Worm (Caenorhabditis elegans) whole organism, dauer: ENCODE data around the gene cyk-7.

Source experiments
- unc-62 ChIP-seq: sonication (generic microtip); optimal IDR thresholded peaks from 2 replicates; lab custom pipeline; 2017; ENCODE audit warnings: missing biosample characterization, missing genetic modification reagents, missing genetic modification characterization

cyk-7 gene

DNA sequence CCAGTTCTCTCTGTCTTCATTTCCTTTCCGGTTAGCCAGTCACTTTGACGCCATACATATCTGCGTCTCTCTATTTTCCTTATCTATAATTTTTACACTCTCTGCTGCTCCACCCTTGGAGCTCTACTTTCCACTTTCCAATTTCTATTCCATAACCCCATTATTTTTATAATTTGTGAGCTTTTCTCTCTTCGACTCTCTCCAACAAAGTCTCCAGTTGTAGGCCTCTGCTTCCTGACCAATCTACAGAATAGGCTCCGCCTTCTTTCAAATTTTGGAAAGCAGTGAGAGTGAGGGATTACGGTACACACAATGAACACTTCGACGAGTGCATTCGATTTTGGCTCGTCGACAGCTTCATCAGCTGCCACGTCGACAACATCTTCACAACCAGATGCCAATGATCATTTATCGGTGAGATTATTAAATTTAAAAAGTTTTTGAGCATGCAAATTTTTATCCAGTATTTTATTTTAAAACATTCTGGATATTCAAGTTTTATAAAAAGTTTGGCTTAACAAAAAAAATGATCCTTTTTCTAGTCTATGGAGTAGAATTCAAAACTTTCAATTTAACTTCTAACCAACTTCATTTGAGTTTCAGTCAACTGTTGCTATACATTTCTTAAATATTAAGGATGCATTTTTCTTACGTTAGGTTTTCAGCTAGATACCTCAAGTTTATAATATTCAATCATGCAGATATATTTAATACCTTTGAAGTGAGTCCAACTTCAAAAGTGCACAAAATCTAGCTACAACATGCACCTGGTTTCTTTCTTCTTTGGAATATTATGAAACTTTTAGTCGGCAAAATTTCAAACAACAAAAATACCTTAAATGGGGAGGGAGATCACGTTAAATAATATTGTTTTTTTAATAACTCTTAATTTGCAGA lies 19.2 kb upstream of the cyk-7 start, which contains the start of gene egl-5:
TSS of gene egl-5 (plus strand) at position 216 of the 897 bp plus-strand sequence.
- no peak for TF ChIP-seq unc-62

DNA sequence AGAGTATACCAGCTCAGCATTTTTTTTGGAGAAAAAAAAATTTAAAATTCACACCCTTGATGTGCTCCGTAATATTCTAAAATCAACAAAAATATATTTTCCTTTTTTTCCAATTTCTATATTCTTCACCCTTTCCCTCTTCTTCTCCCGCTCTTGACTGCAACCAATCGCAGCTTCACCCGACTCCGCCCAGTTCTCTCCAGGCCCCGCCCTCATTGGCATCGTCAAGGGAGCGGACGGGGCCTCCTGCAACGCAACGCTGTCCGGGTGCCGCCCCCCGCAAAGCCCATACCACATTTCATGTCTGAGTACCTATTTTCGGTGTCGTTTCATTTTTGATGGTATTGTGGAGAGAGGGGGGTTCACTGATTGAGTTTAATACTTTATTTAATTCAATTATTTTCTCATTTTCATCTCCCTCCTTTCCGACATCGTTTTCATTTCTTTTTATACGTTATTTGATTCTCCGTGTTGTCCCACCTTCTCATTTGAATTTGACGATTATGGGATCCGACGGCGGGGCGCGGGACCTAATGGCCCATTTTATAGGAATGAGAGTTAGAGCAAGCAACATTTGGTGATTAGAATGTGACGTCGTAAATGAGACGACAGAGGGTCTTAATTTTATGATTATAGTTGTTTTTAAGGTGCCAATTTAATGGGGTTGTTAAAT lies 17.1 kb upstream of the cyk-7 start:
- TF ChIP-seq unc-62, result no peak

DNA sequence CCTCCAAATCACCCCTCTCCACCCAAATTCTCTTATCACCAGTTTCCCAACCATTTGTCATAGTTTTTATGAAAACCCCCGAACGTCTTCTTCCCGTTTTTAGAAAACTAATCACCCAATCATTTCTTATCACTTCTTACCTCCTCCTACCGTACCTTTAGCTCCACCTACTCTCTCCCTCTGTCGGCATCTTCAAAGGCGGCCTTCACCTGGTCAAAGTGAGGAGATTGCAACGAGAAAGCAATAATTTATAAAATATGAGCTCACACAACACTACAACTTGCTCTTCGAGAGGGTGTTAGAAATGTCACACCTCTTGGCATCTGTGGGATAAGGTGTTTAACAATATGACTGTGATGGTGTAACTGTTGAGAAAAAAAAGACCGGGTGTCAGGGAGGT lies 13.8 kb upstream of the cyk-7 start:
- TF ChIP-seq unc-62, result no peak

DNA sequence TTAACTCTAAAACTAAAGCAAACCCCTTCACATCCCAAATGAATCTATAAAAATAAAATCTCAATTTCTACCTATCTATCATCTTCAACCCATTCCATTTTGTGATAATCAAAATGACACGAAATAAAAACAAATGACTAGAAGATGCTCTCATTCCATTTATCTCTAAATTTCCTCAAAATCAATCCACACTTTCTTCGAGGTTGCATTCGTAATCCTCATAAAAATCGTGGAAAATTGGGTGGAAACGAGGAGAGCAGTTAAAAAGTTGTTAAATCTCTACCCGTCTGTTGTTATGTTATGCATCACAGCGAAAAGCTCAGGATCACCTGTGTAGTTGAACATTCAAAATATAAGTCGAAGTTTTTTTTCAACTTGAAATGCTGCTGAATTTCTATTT lies 11.7 kb upstream of the cyk-7 start:
- no peak for TF ChIP-seq unc-62

DNA sequence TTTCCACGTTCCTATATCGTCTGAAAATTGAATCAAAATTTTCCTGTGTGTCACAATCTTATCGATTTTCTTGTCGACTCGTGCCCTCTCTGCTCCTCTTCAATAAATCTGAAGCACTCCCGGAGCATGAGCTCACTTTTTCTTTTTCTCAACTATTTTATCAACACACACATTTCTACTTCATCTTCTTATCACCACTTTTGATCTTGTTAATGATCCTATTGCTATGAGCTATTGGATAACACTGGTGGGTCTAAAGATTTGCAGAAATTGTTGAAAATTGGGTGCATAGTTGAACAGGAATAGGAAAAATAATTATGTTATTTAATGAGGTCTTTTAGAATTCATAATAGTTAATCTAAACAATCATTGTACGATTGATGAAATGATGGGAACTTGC lies 10.0 kb upstream of the cyk-7 start:
- TF ChIP-seq unc-62, result no peak

DNA sequence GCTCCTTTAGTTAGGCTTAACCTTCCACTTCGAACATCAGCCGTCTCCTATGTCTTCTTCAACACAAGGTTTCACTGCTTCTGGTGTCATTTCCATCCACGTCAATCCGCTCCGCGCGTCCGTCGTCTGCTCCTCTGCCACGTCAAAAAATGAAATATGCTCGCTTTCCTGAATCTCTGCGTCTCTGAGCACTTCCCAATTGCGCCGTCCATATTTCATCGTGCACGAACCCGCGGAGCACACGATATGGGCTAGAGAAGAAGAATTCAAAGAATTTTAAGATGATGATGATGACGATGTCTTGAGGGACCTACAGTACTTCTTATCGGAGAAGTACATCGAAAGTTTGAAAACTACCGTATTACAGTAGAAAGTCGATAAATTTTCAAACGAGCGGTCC lies 2.2 kb downstream of the cyk-7 start:
- TF ChIP-seq unc-62, result no peak

DNA sequence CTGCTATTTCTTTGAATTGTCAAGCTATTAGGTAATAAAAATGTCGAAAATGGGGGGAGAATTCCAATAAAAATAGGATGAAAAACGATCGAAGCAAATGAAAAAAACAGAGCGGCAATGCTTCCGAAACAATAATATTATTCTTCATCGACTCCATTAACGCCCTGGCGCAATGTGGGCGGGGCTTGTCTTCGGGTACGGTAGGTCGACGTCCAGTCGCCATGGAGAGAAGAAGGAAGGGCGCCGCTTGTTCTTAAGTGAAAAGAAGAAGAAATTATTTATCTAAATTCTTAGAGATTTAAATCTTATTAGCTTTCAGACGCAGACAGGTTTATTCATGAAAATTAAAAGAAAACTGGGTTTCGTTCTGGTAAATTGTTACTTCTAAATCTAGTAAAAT lies 3.0 kb downstream of the cyk-7 start:
- TF ChIP-seq unc-62, result no peak

DNA sequence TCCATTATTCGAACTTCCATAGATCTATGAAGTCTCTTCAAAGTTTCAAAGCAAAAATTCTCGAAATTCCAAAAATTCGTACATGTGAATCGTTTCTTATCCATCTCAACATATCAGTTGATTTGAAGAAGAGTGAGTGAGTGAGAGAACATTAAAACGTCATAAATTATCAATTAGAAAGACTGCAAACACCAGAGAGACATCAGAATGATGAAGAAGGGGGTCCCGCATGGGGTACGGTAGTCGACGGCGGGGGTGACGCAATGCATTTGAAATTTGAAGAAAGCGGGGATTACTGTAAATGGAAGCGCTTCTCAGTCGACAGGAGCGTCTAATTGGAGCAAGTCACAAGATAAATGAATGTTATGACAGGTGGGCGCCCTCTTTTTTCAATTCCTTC lies 4.7 kb downstream of the cyk-7 start:
- TF ChIP-seq unc-62, result no peak

DNA sequence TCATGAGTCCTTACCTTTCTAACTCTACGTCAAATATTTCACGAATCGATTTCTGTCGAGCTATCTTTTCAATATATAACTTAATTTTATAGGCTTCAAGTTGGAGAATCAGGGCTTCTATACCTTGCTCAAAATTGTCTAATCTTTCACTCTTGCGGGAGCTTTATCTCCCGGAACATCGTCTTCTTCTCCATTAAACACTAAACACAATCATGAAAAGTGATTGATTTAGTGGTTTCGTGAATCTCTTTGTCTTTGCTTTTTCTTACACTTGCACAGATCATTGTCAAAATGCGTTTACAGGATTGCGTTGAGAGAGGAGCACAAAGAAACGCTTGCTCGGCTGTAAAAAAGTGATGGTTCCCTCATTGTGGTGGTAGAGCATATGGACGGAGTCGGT lies 6.8 kb downstream of the cyk-7 start:
- TF ChIP-seq unc-62, result no peak

DNA sequence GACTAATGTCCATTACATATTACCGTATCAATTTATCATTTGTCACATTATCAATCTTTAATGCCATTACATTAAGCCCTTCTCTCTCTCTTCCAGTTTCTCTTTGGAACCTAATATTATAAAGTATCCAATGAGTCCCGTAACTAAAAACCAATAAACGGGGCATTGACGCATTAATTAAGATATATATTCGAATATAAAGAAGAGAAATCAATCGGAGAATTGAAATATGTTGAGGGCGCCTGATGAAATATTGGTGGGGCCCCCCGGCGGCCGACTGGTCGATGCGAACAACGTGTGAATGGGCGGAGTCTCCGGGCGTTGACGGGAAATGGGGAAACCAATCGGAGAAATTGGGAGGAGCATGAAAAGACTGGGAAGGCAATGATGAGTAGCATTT lies 11.0 kb downstream of the cyk-7 start:
- no peak for TF ChIP-seq unc-62

DNA sequence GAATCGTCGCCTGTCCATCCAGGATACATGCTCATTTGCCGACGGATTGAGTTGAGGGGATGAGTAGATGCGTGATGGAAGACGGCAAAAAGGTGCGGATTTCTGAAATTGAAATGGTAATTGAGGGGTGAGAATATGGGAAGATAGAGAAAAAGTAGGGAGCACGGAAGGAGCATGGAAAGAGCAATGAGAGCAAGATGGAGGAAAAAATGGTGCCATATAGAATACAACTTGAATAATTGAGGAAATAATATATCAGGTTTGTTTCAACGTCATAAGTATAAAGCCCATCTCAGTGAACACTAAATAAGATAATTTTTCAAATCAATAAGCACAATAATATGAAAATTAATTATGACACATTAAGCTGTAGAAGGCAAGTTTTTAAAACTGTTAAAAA lies 11.9 kb downstream of the cyk-7 start, which contains the start of gene mab-5:
TSS of gene mab-5 (minus strand) at position 101 of the 400 bp plus-strand sequence.
- no peak for TF ChIP-seq unc-62

DNA sequence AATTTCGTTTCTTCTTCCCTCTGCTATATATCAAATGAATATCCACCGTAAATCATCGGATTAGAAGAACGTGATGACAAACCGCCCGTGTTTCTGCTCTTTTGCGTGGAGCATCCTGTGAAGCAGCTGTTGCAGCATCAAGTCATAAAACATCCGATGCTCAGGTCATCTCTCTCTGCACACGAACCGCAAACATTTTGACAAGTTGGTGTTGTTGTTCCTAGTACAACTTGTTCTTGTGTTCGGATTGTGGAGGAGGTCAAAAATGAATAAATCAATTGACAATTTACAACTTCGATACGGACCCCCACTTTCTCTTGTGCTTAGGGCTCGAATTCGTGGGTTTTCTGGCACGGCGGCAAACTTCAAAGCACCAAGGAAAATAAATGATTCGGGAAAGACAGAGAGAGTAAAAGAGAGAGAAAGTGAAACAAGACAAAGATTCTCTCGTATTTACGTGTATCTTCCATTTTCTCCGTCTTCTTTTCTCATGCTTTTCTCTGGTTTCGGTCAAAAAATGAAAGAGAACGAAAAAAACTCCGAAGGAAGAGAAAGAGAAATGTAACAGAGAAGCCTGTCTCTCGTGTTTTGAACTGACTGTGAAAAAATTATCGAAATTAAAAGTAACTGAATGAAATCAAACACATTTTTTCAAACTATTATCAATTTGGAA lies 14.5 kb downstream of the cyk-7 start:
- TF ChIP-seq unc-62, result no peak

DNA sequence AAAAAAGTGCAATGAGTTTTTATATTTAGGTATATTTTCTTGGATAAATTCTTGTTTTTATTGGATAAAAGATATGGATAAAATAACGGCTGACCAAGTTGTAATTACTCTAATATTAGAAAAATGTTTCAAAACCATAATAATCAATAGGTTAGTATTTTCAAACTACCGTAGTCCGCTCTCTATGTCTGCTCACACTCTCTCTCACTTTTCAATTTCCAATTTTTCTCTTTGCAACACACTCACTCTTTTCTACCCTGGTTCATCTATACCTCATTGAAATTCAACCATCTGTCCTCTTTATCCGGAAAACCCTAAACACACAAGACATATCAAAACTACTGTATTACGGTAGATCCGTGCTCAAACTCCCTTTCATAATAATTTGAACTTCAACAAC lies 15.9 kb downstream of the cyk-7 start:
- no peak for TF ChIP-seq unc-62

DNA sequence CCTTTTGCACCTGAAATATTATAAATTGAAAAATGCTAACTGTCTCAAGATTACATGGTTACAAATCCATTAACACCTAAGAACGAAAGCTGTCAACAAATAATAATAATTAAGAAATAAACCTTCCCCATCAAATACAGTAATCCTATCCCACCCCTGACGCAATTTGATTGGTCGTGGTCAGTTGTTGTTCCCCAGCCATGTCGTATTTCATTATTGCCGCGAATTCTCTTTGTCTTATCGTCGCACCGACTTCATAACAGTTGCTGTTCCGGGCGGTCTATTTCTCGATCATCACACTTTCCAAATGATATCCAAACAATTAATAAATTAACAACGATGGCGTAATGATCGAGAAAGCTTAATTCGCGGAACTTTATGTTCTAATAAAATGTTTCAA lies 16.7 kb downstream of the cyk-7 start:
- TF ChIP-seq unc-62, result no peak

DNA sequence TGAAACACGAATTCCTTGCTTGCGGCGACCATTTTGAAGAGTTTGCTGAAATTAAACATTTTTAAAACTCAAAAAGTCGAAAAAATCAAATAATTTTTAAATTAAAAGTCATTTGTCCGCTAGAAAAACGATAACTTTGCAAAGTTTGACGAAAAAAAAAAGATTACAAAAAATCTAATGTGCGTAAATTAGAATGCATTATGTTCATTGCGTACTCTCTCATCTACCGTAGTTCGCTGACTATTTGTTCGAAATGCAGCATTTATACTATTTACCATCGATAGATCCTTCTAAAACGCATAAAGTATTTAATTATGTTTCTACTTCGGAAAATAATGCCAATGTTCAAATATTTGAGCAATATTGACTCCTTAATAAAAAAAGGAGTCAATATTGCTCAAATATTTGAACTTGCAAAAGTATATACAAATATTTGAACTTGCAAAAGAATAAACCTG lies 19.2 kb downstream of the cyk-7 start, which contains the start of gene bath-15:
TSS of gene bath-15 (minus strand) at position 51 of the 458 bp plus-strand sequence.
- no peak for TF ChIP-seq unc-62

DNA sequence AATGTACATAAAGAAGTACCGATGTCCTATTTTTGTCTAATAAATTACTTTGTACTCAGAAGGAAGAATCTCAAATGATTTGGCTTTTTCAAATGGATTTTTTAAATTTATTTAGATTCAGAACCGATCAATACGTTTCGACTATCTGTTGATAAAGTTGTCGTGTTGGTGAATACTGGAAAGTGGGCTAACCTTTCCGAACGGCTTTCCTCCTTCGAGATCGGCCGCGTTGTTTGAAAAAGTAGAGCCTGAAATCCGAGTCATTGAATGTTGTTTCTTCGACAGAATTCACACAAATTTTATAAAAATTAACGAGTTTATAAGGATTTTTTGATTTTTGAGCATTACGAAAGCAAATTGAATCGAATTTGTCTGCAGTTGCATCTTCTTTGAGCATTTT lies 21.4 kb downstream of the cyk-7 start:
- TF ChIP-seq unc-62, result no peak

DNA sequence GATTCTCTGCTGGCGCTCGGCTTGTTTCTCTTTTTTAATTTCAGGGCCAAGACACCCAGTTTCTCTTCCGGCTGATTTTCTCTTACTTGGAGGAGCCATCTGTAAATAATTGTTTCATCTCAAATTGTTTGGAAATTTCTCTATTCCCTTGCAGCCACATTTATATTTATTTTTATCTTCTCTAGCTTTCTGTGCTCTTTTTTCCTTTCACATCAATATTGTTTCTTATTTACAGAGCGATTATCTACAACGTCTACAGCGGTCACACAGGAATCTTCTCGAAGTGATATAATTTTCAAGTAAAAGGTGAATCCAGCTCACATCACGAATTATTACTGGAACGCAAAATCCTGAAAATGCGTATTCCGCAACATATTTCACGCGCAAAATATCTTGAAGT lies 22.3 kb downstream of the cyk-7 start, which contains the start of the genes ZK686.6 and ZK686.1:
TSS of gene ZK686.6 (minus strand) at position 101 of the 400 bp plus-strand sequence.
TSS of gene ZK686.1 (plus strand) at position 234 of the 400 bp plus-strand sequence.
- TF ChIP-seq unc-62, result no peak
